Worm (Caenorhabditis elegans) whole organism, mixed stage, embryonic: Measurements from ENCODE around the gene rsa-2.
"Not testable (repeated sequence)": the region's sequence is repeated elsewhere in the genome, so short reads cannot be mapped to it uniquely, and the experiment has no call there.

Source experiments
- M03D4.4 ChIP-seq: sonication (generic microtip); optimal IDR thresholded peaks from 2 replicates; lab custom pipeline; 2017; ENCODE audit warnings: mild to moderate bottlenecking, missing genetic modification characterization, missing compliant biosample characterization
- bed-3 ChIP-seq: fragments of 200-800 bp; sonication (Bioruptor generic); optimal IDR thresholded peaks from 3 replicates; lab custom pipeline; 2018; ENCODE audit warnings: mild to moderate bottlenecking, missing genetic modification characterization, moderate library complexity, missing compliant biosample characterization
- blmp-1 ChIP-seq: fragments of 150-350 bp; optimal IDR thresholded peaks from 2 replicates; lab custom pipeline; 2014; ENCODE audit warnings: missing biosample characterization, missing genetic modification characterization
- ceh-83 ChIP-seq: fragments of 200-800 bp; sonication (Bioruptor generic); optimal IDR thresholded peaks from 2 replicates; lab custom pipeline; 2018; ENCODE audit warnings: mild to moderate bottlenecking, missing genetic modification characterization, missing compliant biosample characterization
- ces-1 ChIP-seq: fragments of 150-350 bp; optimal IDR thresholded peaks from 2 replicates; lab custom pipeline; 2014; ENCODE audit warnings: missing biosample characterization, missing genetic modification reagents, missing genetic modification characterization
- cnd-1 ChIP-seq: fragments of 200-800 bp; sonication (Bioruptor generic); optimal IDR thresholded peaks from 2 replicates; lab custom pipeline; 2018; ENCODE audit warnings: mild to moderate bottlenecking, missing genetic modification characterization, missing compliant biosample characterization
- elt-1 ChIP-seq: sonication (generic microtip); optimal IDR thresholded peaks from 2 replicates; lab custom pipeline; 2017; ENCODE audit warnings: missing genetic modification characterization, mild to moderate bottlenecking, missing compliant biosample characterization, antibody characterized with exemption, moderate library complexity, borderline replicate concordance; ENCODE audit not compliant: insufficient read depth
- flh-1 ChIP-seq: fragments of 200-800 bp; sonication (Bioruptor generic); optimal IDR thresholded peaks from 2 replicates; lab custom pipeline; 2018; ENCODE audit warnings: mild to moderate bottlenecking, missing genetic modification characterization, moderate library complexity, missing compliant biosample characterization
- hlh-1 ChIP-seq: fragments of 150-350 bp; optimal IDR thresholded peaks from 2 replicates; lab custom pipeline; 2014; ENCODE audit warnings: missing biosample characterization, missing genetic modification reagents, missing genetic modification characterization
- lin-13 ChIP-seq: fragments of 150-350 bp; optimal IDR thresholded peaks from 2 replicates; lab custom pipeline; 2014; ENCODE audit warnings: missing biosample characterization, missing genetic modification characterization
- lin-32 ChIP-seq: fragments of 200-800 bp; sonication (Bioruptor generic); optimal IDR thresholded peaks from 2 replicates; lab custom pipeline; 2018; ENCODE audit warnings: mild to moderate bottlenecking, missing genetic modification characterization, missing compliant biosample characterization
- lsy-2 ChIP-seq: fragments of 150-350 bp; optimal IDR thresholded peaks from 2 replicates; lab custom pipeline; 2014; ENCODE audit warnings: missing biosample characterization, missing genetic modification characterization
- mep-1 ChIP-seq: fragments of 150-350 bp; optimal IDR thresholded peaks from 2 replicates; lab custom pipeline; 2017; ENCODE audit warnings: missing biosample characterization, missing genetic modification reagents, missing genetic modification characterization, inconsistent platforms
- mls-2 ChIP-seq: sonication (generic microtip); optimal IDR thresholded peaks from 2 replicates; lab custom pipeline; 2016; ENCODE audit warnings: mild to moderate bottlenecking, missing genetic modification characterization, moderate library complexity, missing compliant biosample characterization
- nhr-12 ChIP-seq: fragments of 150-350 bp; optimal IDR thresholded peaks from 2 replicates; lab custom pipeline; 2014; ENCODE audit warnings: missing biosample characterization, missing genetic modification characterization
- nhr-2 ChIP-seq: fragments of 150-350 bp; optimal IDR thresholded peaks from 2 replicates; lab custom pipeline; 2014; ENCODE audit warnings: missing biosample characterization, missing genetic modification characterization
- nhr-237 ChIP-seq: fragments of 150-350 bp; optimal IDR thresholded peaks from 2 replicates; lab custom pipeline; 2014; ENCODE audit warnings: missing biosample characterization, missing genetic modification characterization
- nhr-28 ChIP-seq: fragments of 150-350 bp; optimal IDR thresholded peaks from 2 replicates; lab custom pipeline; 2014; ENCODE audit warnings: missing biosample characterization, missing genetic modification characterization
- nhr-76 ChIP-seq: sonication (generic microtip); optimal IDR thresholded peaks from 2 replicates; lab custom pipeline; 2017; ENCODE audit warnings: missing biosample characterization, missing genetic modification characterization
- pha-4 ChIP-seq: fragments of 150-350 bp; optimal IDR thresholded peaks from 2 replicates; lab custom pipeline; 2018; ENCODE audit warnings: missing biosample characterization, missing genetic modification reagents, missing genetic modification characterization
- sem-2 ChIP-seq: fragments of 200-800 bp; sonication (Bioruptor generic); optimal IDR thresholded peaks from 2 replicates; lab custom pipeline; 2018; ENCODE audit warnings: mild to moderate bottlenecking, missing genetic modification characterization, missing compliant biosample characterization
- snpc-4 ChIP-seq: fragments of 150-350 bp; optimal IDR thresholded peaks from 2 replicates; lab custom pipeline; 2014; ENCODE audit warnings: missing biosample characterization, missing genetic modification characterization
- sptf-1 ChIP-seq: sonication (generic microtip); optimal IDR thresholded peaks from 2 replicates; lab custom pipeline; 2017; ENCODE audit warnings: mild to moderate bottlenecking, missing genetic modification characterization, moderate library complexity, missing compliant biosample characterization
- tbx-8 ChIP-seq: fragments of 200-800 bp; sonication (Bioruptor generic); optimal IDR thresholded peaks from 2 replicates; lab custom pipeline; 2018; ENCODE audit warnings: mild to moderate bottlenecking, missing genetic modification characterization, moderate library complexity, missing compliant biosample characterization
- unc-120 ChIP-seq: sonication (generic microtip); optimal IDR thresholded peaks from 2 replicates; lab custom pipeline; 2017; ENCODE audit warnings: missing genetic modification characterization, missing compliant biosample characterization; ENCODE audit not compliant: poor library complexity, severe bottlenecking
- unc-39 ChIP-seq: fragments of 150-350 bp; optimal IDR thresholded peaks from 2 replicates; lab custom pipeline; 2014; ENCODE audit warnings: missing biosample characterization, missing genetic modification characterization
- unc-62 ChIP-seq: fragments of 150-350 bp; optimal IDR thresholded peaks from 2 replicates; lab custom pipeline; 2014; ENCODE audit warnings: missing biosample characterization, missing genetic modification reagents, missing genetic modification characterization
- zip-8 ChIP-seq: fragments of 150-350 bp; optimal IDR thresholded peaks from 2 replicates; lab custom pipeline; 2014; ENCODE audit warnings: missing biosample characterization, missing genetic modification characterization
- ztf-11 ChIP-seq: fragments of 150-350 bp; optimal IDR thresholded peaks from 2 replicates; lab custom pipeline; 2014; ENCODE audit warnings: missing biosample characterization, missing genetic modification characterization

rsa-2 gene

DNA sequence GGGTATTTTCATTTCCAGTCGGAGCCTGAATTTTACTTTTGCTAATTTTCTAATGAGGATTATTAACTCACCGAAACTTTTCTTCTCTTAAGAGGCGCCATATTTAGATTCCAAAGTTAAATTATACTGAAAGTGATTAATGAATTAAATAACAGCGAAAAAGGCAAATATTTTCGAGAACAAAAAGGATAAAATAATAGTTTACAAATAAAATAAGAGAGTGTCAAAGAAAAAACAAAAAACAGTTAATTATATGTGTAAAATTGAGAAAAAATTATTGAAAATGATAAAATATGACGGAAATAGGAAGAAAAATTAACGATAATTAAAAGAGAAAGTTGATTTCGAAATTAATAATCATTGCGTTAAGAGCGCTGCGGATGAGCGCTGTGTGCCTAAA lies 33.9 kb upstream of the rsa-2 start, which contains the start of gene Y48A6B.8:
TSS of gene Y48A6B.8 (minus strand) at position 101 of the 400 bp plus-strand sequence.
- TF ChIP-seq hlh-1; blmp-1 (tag; lab: Kevin White, UChicago); unc-120: not testable (repeated sequence)

DNA sequence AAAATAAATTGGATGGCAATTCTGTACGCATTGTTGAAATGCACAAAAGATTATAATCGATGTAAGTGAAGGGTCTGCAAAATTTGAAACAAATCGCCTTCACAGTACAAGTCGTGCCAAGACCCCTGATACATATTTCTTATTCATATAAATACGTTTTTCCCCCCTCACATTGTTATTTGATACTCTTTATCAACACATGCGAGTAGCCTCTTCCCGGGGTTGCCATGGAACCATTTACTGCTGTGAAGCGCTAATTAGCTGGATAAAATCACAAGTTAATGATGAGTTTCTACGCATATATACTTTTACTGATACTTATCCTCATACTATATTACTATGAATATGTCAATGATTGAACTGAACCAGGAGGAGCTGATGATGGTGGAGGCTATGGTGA lies 32.0 kb upstream of the rsa-2 start, which contains the start of gene Y48A6B.14:
TSS of gene Y48A6B.14 (plus strand) at position 301 of the 400 bp plus-strand sequence.
- TF ChIP-seq nhr-76 (no peak), sem-2 (GFP tag; lab: Kevin White, UChicago) (no peak), M03D4.4 (tag; lab: Kevin White, UChicago) (no peak), ztf-11 (no peak), hlh-1 (no peak), blmp-1 (tag; lab: Kevin White, UChicago) (no peak)

ce11 chrIII:11032872-11033271 lies 30.4 kb upstream of the rsa-2 start, which contains the start of gene Y48A6B.9:
Gene Y48A6B.9, plus strand, starts transcription at chrIII:11033172.
- TF ChIP-seq ces-1 (GFP tag; lab: Kevin White, UChicago) (no peak), zip-8 (tag; lab: Kevin White, UChicago) (no peak), nhr-12 (no peak), unc-62 (no peak), lsy-2 (no peak), nhr-28 (tag; lab: Kevin White, UChicago) (no peak), unc-120 (no peak), ceh-83 (GFP tag; lab: Kevin White, UChicago) (no peak), elt-1 (tag; lab: Kevin White, UChicago) (no peak), M03D4.4 (tag; lab: Kevin White, UChicago) (no peak), sptf-1 (tag; lab: Kevin White, UChicago) (no peak), tbx-8 (no peak), hlh-1 (no peak), pha-4 (tag; lab: Kevin White, UChicago) (no peak), cnd-1 (tag; lab: Kevin White, UChicago) (no peak)

DNA sequence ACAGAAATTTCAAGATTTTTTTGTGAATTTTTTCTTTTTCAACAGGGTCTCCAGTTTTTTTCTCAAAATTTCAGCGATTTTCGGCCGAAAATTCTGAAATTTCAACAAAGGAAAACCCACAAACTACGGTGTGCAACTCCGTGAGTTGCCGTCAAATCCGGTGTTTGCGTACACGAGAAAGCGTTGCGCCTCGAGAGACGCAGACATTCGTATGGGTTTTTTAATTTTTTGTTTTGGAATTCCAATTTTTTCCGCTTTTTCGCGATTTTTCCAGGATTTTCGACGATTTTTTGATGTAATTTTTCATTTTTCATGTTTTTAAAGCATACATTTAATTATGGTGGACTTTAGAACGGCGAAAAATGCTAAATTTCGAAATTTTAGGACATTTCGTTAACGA lies 27.1 kb upstream of the rsa-2 start:
- no peak for TF ChIP-seq nhr-76
- TF ChIP-seq mep-1 (tag; lab: Kevin White, UChicago) = peak; percentile 74
- TF ChIP-seq tbx-8 = no peak
- peak; percentile 34 for TF ChIP-seq unc-62
- peak; percentile 34 for TF ChIP-seq ces-1 (GFP tag; lab: Kevin White, UChicago)
- peak; percentile 74 for TF ChIP-seq lin-13 (tag; lab: Kevin White, UChicago)
- no peak for TF ChIP-seq bed-3 (GFP tag; lab: Kevin White, UChicago)
- no peak for TF ChIP-seq M03D4.4 (tag; lab: Kevin White, UChicago)
- TF ChIP-seq lin-32 = no peak
- peak; percentile 96 for TF ChIP-seq lsy-2
- TF ChIP-seq mls-2 = no peak
- TF ChIP-seq nhr-237 (tag; lab: Kevin White, UChicago) = peak; percentile 58
- TF ChIP-seq hlh-1 = no peak
- no peak for TF ChIP-seq ceh-83 (GFP tag; lab: Kevin White, UChicago)
- TF ChIP-seq ztf-11 = no peak
- peak; percentile 28 for TF ChIP-seq sptf-1 (tag; lab: Kevin White, UChicago)
- no peak for TF ChIP-seq elt-1 (tag; lab: Kevin White, UChicago)
- no peak for TF ChIP-seq cnd-1 (tag; lab: Kevin White, UChicago)
- TF ChIP-seq flh-1 (GFP tag; lab: Kevin White, UChicago) = no peak
- TF ChIP-seq pha-4 (tag; lab: Kevin White, UChicago) = peak; percentile 67

DNA sequence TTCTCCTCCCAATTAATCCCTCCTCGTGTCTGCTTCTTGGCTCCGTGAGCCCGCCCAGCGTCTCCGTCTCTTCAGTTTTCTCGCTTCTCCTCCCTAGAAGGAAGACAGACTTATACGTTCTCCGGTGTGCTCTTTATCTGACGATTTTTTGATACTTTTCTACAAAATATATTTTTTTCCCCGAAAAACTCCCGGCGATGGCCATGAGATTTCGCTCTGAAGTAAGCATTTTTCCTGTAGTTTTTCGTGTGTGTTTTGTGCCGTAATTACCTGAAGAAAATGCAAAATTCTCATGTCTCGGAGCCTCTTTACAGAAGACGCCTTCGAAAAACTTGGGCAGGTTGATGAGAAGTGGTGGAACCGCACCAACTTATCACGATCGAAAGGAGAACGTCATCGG lies 26.6 kb upstream of the rsa-2 start, which contains the start of gene spat-2:
TSS of gene spat-2 (plus strand) at position 301 of the 400 bp plus-strand sequence.
- TF ChIP-seq nhr-28 (tag; lab: Kevin White, UChicago) (no peak), tbx-8 (no peak), ces-1 (GFP tag; lab: Kevin White, UChicago) (no peak), unc-39 (tag; lab: Kevin White, UChicago) (no peak), nhr-2 (no peak), cnd-1 (tag; lab: Kevin White, UChicago) (no peak), nhr-12 (no peak), snpc-4 (tag; lab: Kevin White, UChicago) (no peak), ceh-83 (GFP tag; lab: Kevin White, UChicago) (no peak)

DNA sequence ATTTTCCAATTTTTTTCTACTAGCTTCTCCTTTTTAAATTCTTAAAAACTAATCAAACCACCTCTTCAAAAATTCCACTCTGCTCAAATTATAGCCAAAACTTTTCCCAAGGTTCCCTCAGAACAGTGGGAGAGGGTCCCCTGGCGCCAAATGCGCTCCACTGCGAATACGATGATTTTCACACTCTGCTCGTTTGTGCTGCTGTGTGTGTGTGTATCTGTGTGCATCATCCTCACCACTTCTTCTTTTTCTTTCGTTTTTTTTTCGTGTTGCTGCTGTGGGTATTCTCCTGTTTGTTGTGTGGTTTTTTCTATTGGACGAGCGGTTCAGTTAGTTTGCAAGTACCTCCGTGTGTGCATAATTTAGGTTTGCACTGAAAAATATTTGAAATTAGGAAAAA lies 24.0 kb upstream of the rsa-2 start:
- TF ChIP-seq mep-1 (tag; lab: Kevin White, UChicago) = peak; percentile 46
- TF ChIP-seq M03D4.4 (tag; lab: Kevin White, UChicago) = no peak
- TF ChIP-seq hlh-1 = peak; percentile 21
- TF ChIP-seq ces-1 (GFP tag; lab: Kevin White, UChicago) = no peak
- TF ChIP-seq nhr-237 (tag; lab: Kevin White, UChicago) = no peak
